Worm (Caenorhabditis elegans) whole organism, early embryonic: ENCODE data around the gene F22B5.5.

Experiments
- B0310.2 ChIP-seq: sonication (generic microtip); optimal IDR thresholded peaks from 2 replicates; lab custom pipeline; 2016; ENCODE audit warnings: mild to moderate bottlenecking, missing genetic modification characterization, missing compliant biosample characterization
- F13C5.2 ChIP-seq: sonication (generic microtip); optimal IDR thresholded peaks from 2 replicates; lab custom pipeline; 2017; ENCODE audit warnings: mild to moderate bottlenecking, missing genetic modification characterization, inconsistent platforms, missing compliant biosample characterization
- aly-1 ChIP-seq: sonication (generic microtip); optimal IDR thresholded peaks from 2 replicates; lab custom pipeline; 2016; ENCODE audit warnings: missing genetic modification characterization, missing compliant biosample characterization
- ama-1 ChIP-seq: fragments of 150-350 bp; optimal IDR thresholded peaks from 2 replicates; lab custom pipeline; 2014
- ceh-13 ChIP-seq: fragments of 200-800 bp; sonication (Bioruptor generic); optimal IDR thresholded peaks from 2 replicates; lab custom pipeline; 2018; ENCODE audit warnings: mild to moderate bottlenecking, missing genetic modification characterization, missing compliant biosample characterization
- ceh-36 ChIP-seq: sonication (generic microtip); optimal IDR thresholded peaks from 2 replicates; lab custom pipeline; 2016; ENCODE audit warnings: missing genetic modification characterization, inconsistent platforms, missing compliant biosample characterization
- ets-7 ChIP-seq: sonication (generic microtip); optimal IDR thresholded peaks from 2 replicates; lab custom pipeline; 2016; ENCODE audit warnings: missing genotype, missing genetic modification characterization, missing compliant biosample characterization
- flt-1 ChIP-seq: fragments of 200-800 bp; sonication (Bioruptor generic); IDR thresholded peaks from 2 replicates; pipeline ENCODE4 v1.3.6; 2022; ENCODE audit warnings: missing genetic modification characterization, missing compliant biosample characterization
- hmbx-1 ChIP-seq: sonication (generic microtip); optimal IDR thresholded peaks from 2 replicates; lab custom pipeline; 2016; ENCODE audit warnings: mild to moderate bottlenecking, missing genetic modification characterization, missing compliant biosample characterization
- hmg-4 ChIP-seq: fragments of 200-800 bp; sonication (Bioruptor generic); optimal IDR thresholded peaks from 2 replicates; lab custom pipeline; 2018; ENCODE audit warnings: mild to moderate bottlenecking, missing genetic modification characterization, missing compliant biosample characterization
- hnd-1 ChIP-seq: sonication (generic microtip); optimal IDR thresholded peaks from 2 replicates; lab custom pipeline; 2016; ENCODE audit warnings: missing genetic modification characterization, missing compliant biosample characterization
- pes-1 ChIP-seq: fragments of 200-800 bp; sonication (Bioruptor generic); IDR thresholded peaks from 2 replicates; pipeline ENCODE4 v1.3.6; 2022; ENCODE audit warnings: missing genetic modification reagents, missing genetic modification characterization, missing compliant biosample characterization
- scrt-1 ChIP-seq: fragments of 200-800 bp; sonication (Bioruptor generic); IDR thresholded peaks from 2 replicates; pipeline ENCODE4 v1.3.6; 2022; ENCODE audit warnings: missing genetic modification characterization, missing compliant biosample characterization
- sea-1 ChIP-seq: fragments of 200-800 bp; sonication (Bioruptor generic); conservative IDR thresholded peaks from 2 replicates; pipeline ENCODE4 v1.3.6; 2022; ENCODE audit warnings: missing genetic modification characterization, missing compliant biosample characterization
- tbx-11 ChIP-seq: fragments of 200-800 bp; sonication (Bioruptor generic); IDR thresholded peaks from 2 replicates; pipeline ENCODE4 v1.3.6; 2022; ENCODE audit warnings: missing genetic modification characterization, missing compliant biosample characterization
- tbx-37 ChIP-seq: fragments of 200-800 bp; sonication (Bioruptor generic); conservative IDR thresholded peaks from 2 replicates; pipeline ENCODE4 v1.3.6; 2022; ENCODE audit warnings: missing genetic modification reagents, missing genetic modification characterization, missing compliant biosample characterization
- tra-4 ChIP-seq: sonication (generic microtip); optimal IDR thresholded peaks from 2 replicates; lab custom pipeline; 2017; ENCODE audit warnings: missing genetic modification characterization, missing compliant biosample characterization

Gene F22B5.5

ce11 chrII:8475306-8475822 is 21.0 kb upstream of the F22B5.5 start, which contains the start of the genes M05D6.1 and M05D6.3:
Gene M05D6.1 (minus strand): TSS chrII:8475406.
Gene M05D6.3 (plus strand): TSS chrII:8475772.
- TF ChIP-seq aly-1 (tag; lab: Kevin White, UChicago) (no peak), ceh-13 (GFP tag; lab: Kevin White, UChicago) (no peak), tbx-11 (GFP tag; lab: Robert Waterston, UW) (no peak), flt-1 (GFP tag; lab: Robert Waterston, UW) (no peak), hmg-4 (GFP tag; lab: Kevin White, UChicago) (no peak), hmbx-1 (tag; lab: Kevin White, UChicago) (no peak), ets-7 (tag; lab: Kevin White, UChicago) (no peak), F13C5.2 (tag; lab: Kevin White, UChicago) (no peak), scrt-1 (GFP tag; lab: Robert Waterston, UW) (no peak), hnd-1 (no peak), sea-1 (no peak), ceh-36 (tag; lab: Kevin White, UChicago) (no peak), pes-1 (GFP tag; lab: Robert Waterston, UW) (no peak), tbx-37 (GFP tag; lab: Robert Waterston, UW) (no peak), ama-1 (lab: Kevin White, UChicago) (no peak), B0310.2 (no peak), tra-4 (tag; lab: Kevin White, UChicago) (no peak)

- TF ChIP-seq hnd-1 (no peak), scrt-1 (GFP tag; lab: Robert Waterston, UW) (no peak), ceh-36 (tag; lab: Kevin White, UChicago) (no peak), tbx-11 (GFP tag; lab: Robert Waterston, UW) (no peak), ceh-13 (GFP tag; lab: Kevin White, UChicago) (no peak), ama-1 (lab: Kevin White, UChicago) (no peak), pes-1 (GFP tag; lab: Robert Waterston, UW) (no peak), tbx-37 (GFP tag; lab: Robert Waterston, UW) (no peak), aly-1 (tag; lab: Kevin White, UChicago) (no peak)
Measured at ce11 chrII:8472916-8473315, 18.5 kb upstream of the F22B5.5 start.

ce11 chrII:8471139-8471538 is 16.7 kb upstream of the F22B5.5 start, which contains the start of gene M05D6.8:
Gene M05D6.8 (minus strand): TSS chrII:8471239.
- TF ChIP-seq hnd-1 = no peak
- no peak for TF ChIP-seq ceh-13 (GFP tag; lab: Kevin White, UChicago)
- no peak for TF ChIP-seq tbx-37 (GFP tag; lab: Robert Waterston, UW)
- TF ChIP-seq aly-1 (tag; lab: Kevin White, UChicago) = no peak
- no peak for TF ChIP-seq ama-1 (lab: Kevin White, UChicago)
- no peak for TF ChIP-seq F13C5.2 (tag; lab: Kevin White, UChicago)
- TF ChIP-seq tra-4 (tag; lab: Kevin White, UChicago) = no peak
- TF ChIP-seq hmg-4 (GFP tag; lab: Kevin White, UChicago) = no peak
- no peak for TF ChIP-seq tbx-11 (GFP tag; lab: Robert Waterston, UW)
- TF ChIP-seq pes-1 (GFP tag; lab: Robert Waterston, UW) = no peak
- TF ChIP-seq ceh-36 (tag; lab: Kevin White, UChicago) = no peak
- TF ChIP-seq hmbx-1 (tag; lab: Kevin White, UChicago) = no peak
- no peak for TF ChIP-seq B0310.2
- TF ChIP-seq scrt-1 (GFP tag; lab: Robert Waterston, UW) = no peak
- TF ChIP-seq sea-1 = no peak
- TF ChIP-seq flt-1 (GFP tag; lab: Robert Waterston, UW) = no peak

- no peak for TF ChIP-seq hmbx-1 (tag; lab: Kevin White, UChicago)
- no peak for TF ChIP-seq tbx-37 (GFP tag; lab: Robert Waterston, UW)
- no peak for TF ChIP-seq ets-7 (tag; lab: Kevin White, UChicago)
- TF ChIP-seq F13C5.2 (tag; lab: Kevin White, UChicago) = no peak
- no peak for TF ChIP-seq hmg-4 (GFP tag; lab: Kevin White, UChicago)
- no peak for TF ChIP-seq flt-1 (GFP tag; lab: Robert Waterston, UW)
- no peak for TF ChIP-seq ama-1 (lab: Kevin White, UChicago)
- TF ChIP-seq hnd-1 = no peak
- TF ChIP-seq tra-4 (tag; lab: Kevin White, UChicago) = no peak
- no peak for TF ChIP-seq aly-1 (tag; lab: Kevin White, UChicago)
Measured at ce11 chrII:8467809-8468208, 13.4 kb upstream of the F22B5.5 start, which contains the start of gene M05D6.2. Gene M05D6.2 (plus strand): TSS chrII:8468109.

ce11 chrII:8466874-8467273 is 12.5 kb upstream of the F22B5.5 start, which contains the start of gene F22B5.10:
Gene F22B5.10 (plus strand): TSS chrII:8467174.
- TF ChIP-seq tbx-11 (GFP tag; lab: Robert Waterston, UW) = no peak
- no peak for TF ChIP-seq B0310.2
- no peak for TF ChIP-seq aly-1 (tag; lab: Kevin White, UChicago)
- no peak for TF ChIP-seq pes-1 (GFP tag; lab: Robert Waterston, UW)
- no peak for TF ChIP-seq F13C5.2 (tag; lab: Kevin White, UChicago)
- no peak for TF ChIP-seq ama-1 (lab: Kevin White, UChicago)
- TF ChIP-seq hmg-4 (GFP tag; lab: Kevin White, UChicago) = no peak

ce11 chrII:8464448-8464898 is 10.1 kb upstream of the F22B5.5 start, which contains the start of gene fars-3:
Gene fars-3 (plus strand): TSS chrII:8464848.
- TF ChIP-seq tbx-11 (GFP tag; lab: Robert Waterston, UW) (no peak), ceh-36 (tag; lab: Kevin White, UChicago) (peak; percentile 45), hnd-1 (no peak)

ce11 chrII:8457438-8457837 is 3.0 kb upstream of the F22B5.5 start, which contains the start of gene zyg-9:
Gene zyg-9 (plus strand): TSS chrII:8457818.
- TF ChIP-seq ets-7 (tag; lab: Kevin White, UChicago) (no peak), hnd-1 (no peak), aly-1 (tag; lab: Kevin White, UChicago) (no peak), scrt-1 (GFP tag; lab: Robert Waterston, UW) (no peak), flt-1 (GFP tag; lab: Robert Waterston, UW) (no peak), F13C5.2 (tag; lab: Kevin White, UChicago) (no peak), sea-1 (no peak), pes-1 (GFP tag; lab: Robert Waterston, UW) (no peak), ceh-13 (GFP tag; lab: Kevin White, UChicago) (no peak), B0310.2 (no peak), tra-4 (tag; lab: Kevin White, UChicago) (no peak), hmbx-1 (tag; lab: Kevin White, UChicago) (no peak), ama-1 (lab: Kevin White, UChicago) (no peak), tbx-37 (GFP tag; lab: Robert Waterston, UW) (no peak), ceh-36 (tag; lab: Kevin White, UChicago) (no peak), tbx-11 (GFP tag; lab: Robert Waterston, UW) (no peak), hmg-4 (GFP tag; lab: Kevin White, UChicago) (no peak)
